Fruit fly (Drosophila melanogaster) whole organism, pupa: Measurements from ENCODE around the gene Cox17.

ENCODE experiments used
- CG10348 ChIP-seq: fragments of 200-800 bp; sonication (Bioruptor generic); IDR thresholded peaks from 2 replicates; pipeline ENCODE4 v1.3.6; 2022; ENCODE audit warnings: missing biosample characterization, missing genetic modification characterization
- CG12605 ChIP-seq: fragments of 200-800 bp; sonication (Bioruptor generic); IDR thresholded peaks from 2 replicates; pipeline ENCODE4 v1.3.6; 2022; ENCODE audit warnings: missing biosample characterization, missing genetic modification characterization
- CG13204 ChIP-seq: fragments of 200-800 bp; sonication (Bioruptor generic); optimal IDR thresholded peaks from 2 replicates; lab custom pipeline; 2018; ENCODE audit warnings: missing biosample characterization, mild to moderate bottlenecking, missing genetic modification characterization, moderate library complexity
- CG14655 ChIP-seq: fragments of 200-800 bp; sonication (Bioruptor generic); optimal IDR thresholded peaks from 3 replicates; lab custom pipeline; 2017; ENCODE audit warnings: mild to moderate bottlenecking, missing biosample characterization, missing genetic modification reagents, missing genetic modification characterization
- CG15710 ChIP-seq: fragments of 200-800 bp; sonication (Bioruptor generic); optimal IDR thresholded peaks from 2 replicates; lab custom pipeline; 2018; ENCODE audit warnings: missing biosample characterization, mild to moderate bottlenecking, missing genetic modification characterization, moderate library complexity
- CG17806 ChIP-seq: fragments of 200-800 bp; sonication (Bioruptor generic); optimal IDR thresholded peaks from 2 replicates; lab custom pipeline; 2018; ENCODE audit warnings: missing biosample characterization, mild to moderate bottlenecking, missing genetic modification characterization, moderate library complexity
- CG32121 ChIP-seq: fragments of 200-800 bp; sonication (Bioruptor generic); IDR thresholded peaks from 2 replicates; pipeline ENCODE4 v1.3.6; 2022; ENCODE audit warnings: missing biosample characterization, missing genetic modification characterization
- CG34367 ChIP-seq: fragments of 200-800 bp; sonication (Bioruptor generic); optimal IDR thresholded peaks from 2 replicates; lab custom pipeline; 2018; ENCODE audit warnings: missing biosample characterization, mild to moderate bottlenecking, missing genetic modification characterization
- CG4496 ChIP-seq: fragments of 200-800 bp; sonication (Bioruptor generic); IDR thresholded peaks from 3 replicates; pipeline ENCODE4 v1.3.6; 2022; ENCODE audit warnings: missing biosample characterization, missing genetic modification characterization
- CG8159 ChIP-seq: fragments of 200-800 bp; sonication (Bioruptor generic); optimal IDR thresholded peaks from 3 replicates; lab custom pipeline; 2018; ENCODE audit warnings: missing biosample characterization, mild to moderate bottlenecking, missing genetic modification characterization, moderate library complexity
- CG8301 ChIP-seq: fragments of 200-800 bp; sonication (Bioruptor generic); optimal IDR thresholded peaks from 2 replicates; lab custom pipeline; 2018; ENCODE audit warnings: missing biosample characterization, mild to moderate bottlenecking, missing genetic modification characterization
- CG9948 ChIP-seq: fragments of 200-800 bp; sonication (Bioruptor generic); optimal IDR thresholded peaks from 2 replicates; lab custom pipeline; 2018; ENCODE audit warnings: missing biosample characterization, mild to moderate bottlenecking, missing genetic modification characterization, moderate library complexity
- D1 ChIP-seq: fragments of 200-800 bp; sonication (Bioruptor generic); optimal IDR thresholded peaks from 2 replicates; lab custom pipeline; 2018; ENCODE audit warnings: missing biosample characterization, mild to moderate bottlenecking, missing genetic modification characterization, moderate library complexity
- EcR ChIP-seq: fragments of 200-800 bp; sonication (Bioruptor generic); optimal IDR thresholded peaks from 3 replicates; lab custom pipeline; 2019; ENCODE audit warnings: missing biosample characterization, missing genetic modification characterization, mild to moderate bottlenecking, moderate library complexity, missing genetic modification reagents
- Ets98B ChIP-seq: fragments of 200-800 bp; sonication (Bioruptor generic); IDR thresholded peaks from 2 replicates; pipeline ENCODE4 v1.3.6; 2022; ENCODE audit warnings: missing biosample characterization, missing genetic modification characterization
- Pif1A ChIP-seq: fragments of 200-800 bp; sonication (Bioruptor generic); optimal IDR thresholded peaks from 3 replicates; lab custom pipeline; 2016; ENCODE audit warnings: missing biosample characterization, missing genetic modification characterization
- Pif1B ChIP-seq: fragments of 200-800 bp; sonication (Bioruptor generic); optimal IDR thresholded peaks from 3 replicates; lab custom pipeline; 2016; ENCODE audit warnings: missing biosample characterization, missing genetic modification characterization
- Snoo ChIP-seq: fragments of 200-800 bp; sonication (Bioruptor generic); optimal IDR thresholded peaks from 3 replicates; lab custom pipeline; 2017; ENCODE audit warnings: missing biosample characterization, mild to moderate bottlenecking, missing genetic modification characterization, inconsistent platforms
- fd96Ca ChIP-seq: fragments of 200-800 bp; sonication (Bioruptor generic); IDR thresholded peaks from 3 replicates; pipeline ENCODE4 v1.3.6; 2022; ENCODE audit warnings: missing biosample characterization, missing genetic modification characterization
- gl ChIP-seq: fragments of 200-800 bp; sonication (Bioruptor generic); optimal IDR thresholded peaks from 2 replicates; lab custom pipeline; 2018; ENCODE audit warnings: missing biosample characterization, mild to moderate bottlenecking, missing genetic modification characterization
- rn ChIP-seq: fragments of 200-800 bp; sonication (Bioruptor generic); IDR thresholded peaks from 2 replicates; pipeline ENCODE4 v1.3.6; 2022; ENCODE audit warnings: missing biosample characterization, missing genetic modification characterization

Cox17 gene

DNA sequence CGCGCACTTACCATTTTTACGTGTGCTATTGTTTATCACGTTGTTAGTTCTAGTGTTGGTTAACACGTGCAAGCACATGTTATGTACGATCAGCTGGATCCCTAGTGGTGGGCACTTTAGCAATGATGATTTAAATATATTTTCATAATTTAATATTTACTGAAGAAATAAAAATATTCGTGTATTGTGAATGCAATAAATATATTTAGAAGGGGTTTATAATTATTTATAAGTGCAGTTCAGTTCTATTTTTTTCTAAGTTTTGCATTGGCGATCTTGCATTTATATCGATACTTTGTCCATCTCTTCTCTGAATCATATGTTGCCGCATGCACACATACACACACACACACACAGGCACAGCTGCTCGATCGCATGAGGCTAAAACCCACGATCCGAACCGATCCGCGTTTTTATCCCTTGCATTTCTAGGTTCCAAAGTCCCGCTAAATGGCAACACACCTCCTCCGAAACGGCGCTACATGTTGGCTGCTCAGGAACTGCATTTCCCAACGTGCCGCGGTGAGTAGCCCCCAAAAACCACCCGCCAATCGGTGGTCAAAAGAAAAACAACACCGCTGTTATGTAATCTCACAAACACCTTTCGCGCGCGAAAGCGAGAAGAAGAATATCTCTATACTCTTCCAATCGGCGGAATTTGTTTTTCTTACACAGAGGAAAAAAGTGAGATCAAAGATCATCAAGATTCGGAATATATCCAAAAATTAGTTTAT is 1.4 kb upstream of the Cox17 start, which contains the start of the genes CG15027 and Dbct:
CG15027 (minus strand) TSS at position 51 of the 734 bp plus-strand sequence.
Dbct (plus strand) TSS at position 349 of the 734 bp plus-strand sequence.
- peak; percentile 62; the same call in 2 of the 3 replicates for TF ChIP-seq CG4496 (GFP tag; lab: Robert Waterston, UW)
- peak; percentile 55 for TF ChIP-seq CG9948
- TF ChIP-seq CG34367 = peak; percentile 40
- peak; percentile 32; the same call in 1 of the 2 replicates for TF ChIP-seq rn
- peak; percentile 41 for TF ChIP-seq Snoo
- peak; percentile 55 for TF ChIP-seq CG17806 (tag; lab: Kevin White, UChicago)
- TF ChIP-seq CG13204 (GFP tag; lab: Kevin White, UChicago) = no peak
- TF ChIP-seq D1 = no peak
- TF ChIP-seq CG32121 (GFP tag; lab: Robert Waterston, UW) = peak; percentile 49
- no peak for TF ChIP-seq gl (tag; lab: Kevin White, UChicago)
- peak; percentile 67 for TF ChIP-seq CG15710 (tag; lab: Kevin White, UChicago)
- TF ChIP-seq CG12605 = no peak
- TF ChIP-seq Pif1B (GFP tag; lab: Kevin White, UChicago) = peak; percentile 31
- peak; percentile 52 for TF ChIP-seq CG14655 (GFP tag; lab: Kevin White, UChicago)
- no peak for TF ChIP-seq EcR
- no peak for TF ChIP-seq CG10348 (GFP tag; lab: Robert Waterston, UW)
- TF ChIP-seq fd96Ca (GFP tag; lab: Robert Waterston, UW) = no peak
- TF ChIP-seq Ets98B (GFP tag; lab: Robert Waterston, UW) = peak; percentile 60
- TF ChIP-seq Pif1A (GFP tag; lab: Kevin White, UChicago) = peak; percentile 37
- peak; percentile 3 for TF ChIP-seq CG8301 (tag; lab: Kevin White, UChicago)
- peak; percentile 68 for TF ChIP-seq CG8159 (tag; lab: Kevin White, UChicago)

DNA sequence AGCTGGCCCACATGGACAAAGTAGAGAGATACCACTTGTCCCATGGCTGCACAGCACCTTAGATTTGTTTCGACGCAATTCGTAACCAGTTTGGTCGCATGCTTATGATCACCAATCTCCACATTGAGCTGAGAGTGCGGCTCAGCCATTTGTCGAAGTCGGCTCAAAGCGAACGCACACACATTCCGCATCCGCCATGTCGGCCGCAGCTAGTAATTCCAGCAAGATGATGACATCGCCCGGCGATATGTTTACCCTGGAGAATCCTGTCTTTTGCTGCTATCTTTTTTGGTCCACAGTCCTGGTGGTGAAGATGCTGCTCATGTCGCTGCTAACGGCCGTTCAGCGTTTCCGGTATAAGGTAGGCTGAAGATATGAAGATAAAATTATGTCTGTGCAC is 1.8 kb downstream of the Cox17 start, which contains the start of gene CG33178:
CG33178 (plus strand) TSS at position 147 of the 400 bp plus-strand sequence.
- TF ChIP-seq CG4496 (GFP tag; lab: Robert Waterston, UW) = 0 out of 3 replicates have a peak, but pooled peaks have one; percentile 39
- no peak for TF ChIP-seq CG9948

DNA sequence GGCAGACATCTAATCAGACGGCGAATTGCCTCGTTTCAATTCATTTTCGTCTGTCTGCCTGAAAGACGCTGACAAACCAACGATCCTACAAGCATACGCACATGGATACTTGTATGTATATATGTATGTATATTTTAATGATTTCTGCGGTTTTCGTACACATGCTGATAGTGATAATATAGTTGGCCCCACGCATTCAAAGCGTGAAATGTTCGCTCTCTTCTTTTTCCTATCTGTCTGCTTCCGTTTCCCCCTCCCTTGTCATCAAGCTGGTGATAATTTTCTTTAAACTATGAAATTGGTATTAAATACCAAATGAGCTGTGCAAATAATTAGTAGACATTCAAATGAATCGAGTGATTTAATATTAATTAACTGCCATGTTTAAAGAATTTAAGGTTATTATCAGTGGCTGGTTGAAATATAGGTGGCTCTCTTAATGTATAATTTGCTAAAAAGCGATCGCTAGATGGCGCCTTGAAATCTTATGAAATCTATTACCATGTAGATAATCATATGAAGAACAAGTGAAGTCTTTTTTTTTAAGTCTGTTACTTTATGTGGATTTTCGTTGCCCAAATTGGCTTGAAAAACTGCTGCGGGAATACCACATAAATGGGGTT is 3.6 kb downstream of the Cox17 start, which contains the start of gene CG33177:
CG33177 (plus strand) TSS at position 588 of the 623 bp plus-strand sequence.
- TF ChIP-seq Pif1A (GFP tag; lab: Kevin White, UChicago) (no peak), CG9948 (no peak), EcR (no peak), Pif1B (GFP tag; lab: Kevin White, UChicago) (no peak), CG12605 (no peak), fd96Ca (GFP tag; lab: Robert Waterston, UW) (no peak), CG15710 (tag; lab: Kevin White, UChicago) (no peak), CG32121 (GFP tag; lab: Robert Waterston, UW) (no peak), CG8301 (tag; lab: Kevin White, UChicago) (no peak), D1 (no peak), Snoo (no peak), CG14655 (GFP tag; lab: Kevin White, UChicago) (no peak), CG34367 (no peak), Ets98B (GFP tag; lab: Robert Waterston, UW) (no peak), gl (tag; lab: Kevin White, UChicago) (no peak), CG4496 (GFP tag; lab: Robert Waterston, UW) (no peak), CG8159 (tag; lab: Kevin White, UChicago) (no peak), CG10348 (GFP tag; lab: Robert Waterston, UW) (no peak), CG17806 (tag; lab: Kevin White, UChicago) (no peak), rn (no peak)

DNA sequence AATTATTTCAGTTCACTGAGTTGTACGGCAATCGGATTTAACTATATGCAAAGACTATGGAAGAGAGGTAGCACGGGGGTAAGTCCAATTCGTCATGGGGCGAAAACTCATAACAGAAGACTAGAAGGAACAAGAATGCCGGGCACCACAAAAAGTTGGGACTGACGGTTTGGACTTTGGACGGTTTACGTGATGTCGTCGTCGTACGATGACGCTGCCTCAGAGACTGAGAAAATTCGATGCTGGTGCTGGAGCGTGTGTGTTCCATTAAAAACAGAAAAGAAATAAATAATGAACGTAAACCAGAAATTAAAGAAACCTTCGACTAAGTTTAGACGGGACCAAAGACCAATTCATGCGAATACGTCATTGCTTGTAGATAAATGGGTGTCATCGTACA is 4.6 kb downstream of the Cox17 start:
- TF ChIP-seq CG9948 (no peak), CG13204 (GFP tag; lab: Kevin White, UChicago) (peak; percentile 67), CG34367 (peak; percentile 26), Snoo (no peak), CG14655 (GFP tag; lab: Kevin White, UChicago) (no peak), CG17806 (tag; lab: Kevin White, UChicago) (no peak), D1 (no peak), EcR (no peak), CG8159 (tag; lab: Kevin White, UChicago) (no peak), CG15710 (tag; lab: Kevin White, UChicago) (peak; percentile 24), CG8301 (tag; lab: Kevin White, UChicago) (peak; percentile 14), CG4496 (GFP tag; lab: Robert Waterston, UW) (peak; percentile 50; the same call in 2 of the 3 replicates), CG32121 (GFP tag; lab: Robert Waterston, UW) (no peak), Ets98B (GFP tag; lab: Robert Waterston, UW) (no peak), Pif1A (GFP tag; lab: Kevin White, UChicago) (peak; percentile 13), gl (tag; lab: Kevin White, UChicago) (peak; percentile 66), fd96Ca (GFP tag; lab: Robert Waterston, UW) (no peak), CG10348 (GFP tag; lab: Robert Waterston, UW) (no peak), rn (no peak), Pif1B (GFP tag; lab: Kevin White, UChicago) (peak; percentile 25), CG12605 (peak; percentile 62)

DNA sequence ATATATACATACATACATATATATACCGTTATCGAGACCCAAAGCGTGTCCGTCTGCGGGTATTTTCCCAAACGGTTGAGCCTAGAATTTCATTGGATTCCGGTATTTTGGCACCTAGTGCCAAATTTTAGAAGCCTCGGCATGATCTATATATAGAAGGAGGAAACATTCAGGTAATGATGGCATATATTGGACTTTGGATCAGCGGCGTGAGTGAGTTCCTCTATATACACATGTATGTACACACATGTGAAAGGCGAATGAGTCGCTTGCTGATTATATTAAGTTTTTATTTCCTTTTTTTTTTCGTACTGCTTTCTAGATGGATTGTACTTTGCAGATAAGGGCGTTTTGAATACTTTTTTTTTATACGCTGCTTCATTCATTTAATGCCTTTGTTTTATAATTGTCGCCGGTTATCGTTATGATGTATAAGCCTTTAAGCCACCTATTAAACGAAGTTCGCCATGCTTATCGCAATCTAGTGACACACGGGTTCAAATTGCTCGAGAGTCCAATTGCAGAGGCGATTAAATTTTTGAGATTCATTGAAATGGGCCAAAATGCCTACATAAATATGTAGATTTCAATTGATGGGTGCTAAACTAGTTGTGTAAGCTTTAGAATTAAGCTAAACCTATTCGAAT is 5.2 kb downstream of the Cox17 start:
- TF ChIP-seq gl (tag; lab: Kevin White, UChicago) (peak; percentile 57), CG13204 (GFP tag; lab: Kevin White, UChicago) (peak; percentile 51), CG10348 (GFP tag; lab: Robert Waterston, UW) (no peak), Ets98B (GFP tag; lab: Robert Waterston, UW) (0 out of 2 replicates have a peak, but pooled peaks have one; percentile 9), fd96Ca (GFP tag; lab: Robert Waterston, UW) (no peak), EcR (no peak), CG12605 (no peak), CG8159 (tag; lab: Kevin White, UChicago) (no peak), D1 (no peak), CG15710 (tag; lab: Kevin White, UChicago) (no peak), CG34367 (no peak), CG14655 (GFP tag; lab: Kevin White, UChicago) (peak; percentile 48), CG4496 (GFP tag; lab: Robert Waterston, UW) (no peak), rn (no peak), Pif1B (GFP tag; lab: Kevin White, UChicago) (peak; percentile 40), CG17806 (tag; lab: Kevin White, UChicago) (no peak), Snoo (peak; percentile 31), Pif1A (GFP tag; lab: Kevin White, UChicago) (peak; percentile 18), CG9948 (no peak), CG32121 (GFP tag; lab: Robert Waterston, UW) (no peak), CG8301 (tag; lab: Kevin White, UChicago) (no peak)
